Comparison of ENCODE assay signal across 5 fruit fly cellular contexts in genomic region chr2L:7050492-7051182, dm6.
TF ChIP-seq lines count a peak whose summit lies in the region.

No protein-coding gene starts in this region.

- TF ChIP-seq CTCF in whole organism, embryonic (GFP tag; optimal IDR thresholded peaks at IDR 0.05; lab: Kevin White, UChicago): no peak

TF ChIP-seq in whole organism, adult, 20 proteins besides CTCF, POLR2A, EP300 and RAD21:
- TF ChIP-seq pad (GFP tag; optimal IDR thresholded peaks at IDR 0.05; lab: Kevin White, UChicago) (peak; percentile 63), ovo (GFP tag; optimal IDR thresholded peaks at IDR 0.05; lab: Kevin White, UChicago) (peak; percentile 72), tj (GFP tag; optimal IDR thresholded peaks at IDR 0.05; lab: Kevin White, UChicago) (no peak)

TF ChIP-seq in whole organism, embryonic, 481 proteins besides CTCF, POLR2A, EP300 and RAD21 (continues in another document):
- TF ChIP-seq CG12299 (tag; optimal IDR thresholded peaks at IDR 0.05; lab: Kevin White, UChicago) (no peak), Trl (optimal IDR thresholded peaks at IDR 0.05; lab: Kevin White, UChicago) (no peak), Trl (GFP tag; optimal IDR thresholded peaks at IDR 0.05; lab: Kevin White, UChicago) (no peak), CG3407 (GFP tag; optimal IDR thresholded peaks at IDR 0.05; lab: Kevin White, UChicago) (no peak), CG14050 (GFP tag; IDR thresholded peaks at IDR 0.05; lab: Robert Waterston, UW) (no peak), psq (GFP tag; optimal IDR thresholded peaks at IDR 0.05; lab: Kevin White, UChicago) (no peak), CG16863 (GFP tag; optimal IDR thresholded peaks at IDR 0.05; lab: Kevin White, UChicago) (no peak), Sry-β (GFP tag; optimal IDR thresholded peaks at IDR 0.05; lab: Kevin White, UChicago) (no peak), H2.0 (GFP tag; IDR thresholded peaks at IDR 0.05; lab: Robert Waterston, UW) (no peak), CG11560 (tag; IDR thresholded peaks at IDR 0.05; lab: Robert Waterston, UW) (no peak), CG8478 (optimal IDR thresholded peaks at IDR 0.05; lab: Kevin White, UChicago) (peak; percentile 33), Stat92E (GFP tag; optimal IDR thresholded peaks at IDR 0.05; lab: Kevin White, UChicago) (no peak), NC2β (GFP tag; optimal IDR thresholded peaks at IDR 0.05; lab: Kevin White, UChicago) (no peak), HHEX (GFP tag; optimal IDR thresholded peaks at IDR 0.05; lab: Kevin White, UChicago) (no peak), Ets97D (GFP tag; optimal IDR thresholded peaks at IDR 0.05; lab: Kevin White, UChicago) (no peak), CrebB (tag; optimal IDR thresholded peaks at IDR 0.05; lab: Kevin White, UChicago) (no peak), Poxn (GFP tag; IDR thresholded peaks at IDR 0.05; lab: Robert Waterston, UW) (no peak), CG6175 (GFP tag; IDR thresholded peaks at IDR 0.05; lab: Robert Waterston, UW) (no peak), bbx (GFP tag; IDR thresholded peaks at IDR 0.05; lab: Robert Waterston, UW; ENCODE audit: partially characterized antibody) (no peak), Aef1 (GFP tag; IDR thresholded peaks at IDR 0.05; lab: Robert Waterston, UW) (no peak), Taf1 (GFP tag; IDR thresholded peaks at IDR 0.05; lab: Robert Waterston, UW) (no peak), nerfin-1 (tag; optimal IDR thresholded peaks at IDR 0.05; lab: Kevin White, UChicago) (peak; percentile 47), ara (GFP tag; IDR thresholded peaks at IDR 0.05; lab: Robert Waterston, UW) (0 out of 2 replicates have a peak, but pooled peaks have one; percentile 7)

TF ChIP-seq in whole organism, prepupa, 60 proteins besides CTCF, POLR2A, EP300 and RAD21:
- TF ChIP-seq Hr4 (GFP tag; optimal IDR thresholded peaks at IDR 0.05; lab: Kevin White, UChicago) (no peak), ss (GFP tag; optimal IDR thresholded peaks at IDR 0.05; lab: Kevin White, UChicago) (peak in 1 of 2 experiments; percentile 34), svp (GFP tag; lab: Kevin White, UChicago) (peak; percentile 20), Eip78C (GFP tag; lab: Kevin White, UChicago) (peak; percentile 30), CG1621 (tag; optimal IDR thresholded peaks at IDR 0.05; lab: Kevin White, UChicago) (no peak), CG11294 (GFP tag; IDR thresholded peaks at IDR 0.05; lab: Robert Waterston, UW) (no peak), fd85E (GFP tag; optimal IDR thresholded peaks at IDR 0.05; lab: Kevin White, UChicago) (no peak), net (GFP tag; optimal IDR thresholded peaks at IDR 0.05; lab: Kevin White, UChicago) (peak; percentile 19), CG6163 (GFP tag; IDR thresholded peaks at IDR 0.05; lab: Robert Waterston, UW) (peak; percentile 42; the same call in 2 of the 3 replicates), CG11762 (GFP tag; optimal IDR thresholded peaks at IDR 0.05; lab: Kevin White, UChicago; ENCODE audit: insufficient read depth) (no peak), CG4318 (GFP tag; optimal IDR thresholded peaks at IDR 0.05; lab: Kevin White, UChicago) (no peak), Sox14 (GFP tag; optimal IDR thresholded peaks at IDR 0.05; lab: Kevin White, UChicago) (peak; percentile 21)

TF ChIP-seq in whole organism, pupa, 21 proteins besides CTCF, POLR2A, EP300 and RAD21:
- TF ChIP-seq CG34367 (tag; optimal IDR thresholded peaks at IDR 0.05; lab: Kevin White, UChicago) (no peak), CG13204 (GFP tag; optimal IDR thresholded peaks at IDR 0.05; lab: Kevin White, UChicago) (peak; percentile 70), EcR (GFP tag; optimal IDR thresholded peaks at IDR 0.05; lab: Kevin White, UChicago) (peak; percentile 83)

TF ChIP-seq in whole organism, wandering third instar larva, 38 proteins besides CTCF, POLR2A, EP300 and RAD21:
- peak; percentile 26 for TF ChIP-seq fru (GFP tag; optimal IDR thresholded peaks at IDR 0.05; lab: Kevin White, UChicago)
- no peak for TF ChIP-seq CrebA (GFP tag; optimal IDR thresholded peaks at IDR 0.05; lab: Kevin White, UChicago; ENCODE audit: borderline replicate concordance)
- no peak for TF ChIP-seq lola (GFP tag; optimal IDR thresholded peaks at IDR 0.05; lab: Kevin White, UChicago)
- no peak for TF ChIP-seq Sp1 (GFP tag; optimal IDR thresholded peaks at IDR 0.05; lab: Kevin White, UChicago)
- peak; percentile 59 for TF ChIP-seq psq (GFP tag; optimal IDR thresholded peaks at IDR 0.05; lab: Kevin White, UChicago)
